Fruit fly (Drosophila melanogaster) whole organism, embryonic: ENCODE results near the gene wrd.

ENCODE experiments used
- Bdp1 ChIP-seq: fragments of 200-800 bp; sonication (Bioruptor generic); optimal IDR thresholded peaks from 3 replicates; lab custom pipeline; 2016; ENCODE audit warnings: missing biosample characterization, missing genetic modification characterization
- CG11456 ChIP-seq: fragments of 200-800 bp; sonication (Bioruptor generic); IDR thresholded peaks from 3 replicates; pipeline ENCODE4 v1.3.6; 2022; ENCODE audit warnings: missing biosample characterization, missing genetic modification characterization
- CG12104 ChIP-seq: fragments of 200-800 bp; sonication (Bioruptor generic); optimal IDR thresholded peaks from 3 replicates; lab custom pipeline; 2016; ENCODE audit warnings: missing biosample characterization, missing genetic modification characterization
- CG13624 ChIP-seq: fragments of 200-800 bp; sonication (Bioruptor generic); optimal IDR thresholded peaks from 2 replicates; lab custom pipeline; 2016; ENCODE audit warnings: missing biosample characterization, missing genetic modification characterization
- CG13894 ChIP-seq: fragments of 200-800 bp; sonication (Bioruptor generic); optimal IDR thresholded peaks from 3 replicates; lab custom pipeline; 2018; ENCODE audit warnings: missing biosample characterization, mild to moderate bottlenecking, missing genetic modification characterization, moderate library complexity
- CG14667 ChIP-seq: fragments of 200-800 bp; sonication (Bioruptor generic); IDR thresholded peaks from 2 replicates; pipeline ENCODE4 v1.3.6; 2022; ENCODE audit warnings: missing biosample characterization, missing genetic modification characterization
- CG14965 ChIP-seq: fragments of 200-800 bp; sonication (Bioruptor generic); optimal IDR thresholded peaks from 2 replicates; lab custom pipeline; 2016; ENCODE audit warnings: missing biosample characterization, missing genetic modification characterization, borderline replicate concordance
- CG17361 ChIP-seq: fragments of 200-800 bp; sonication (Bioruptor generic); IDR thresholded peaks from 3 replicates; pipeline ENCODE4 v1.3.6; 2022; ENCODE audit warnings: missing biosample characterization, missing genetic modification characterization
- CG17612 ChIP-seq: fragments of 200-800 bp; sonication (Bioruptor generic); IDR thresholded peaks from 2 replicates; pipeline ENCODE4 v1.3.6; 2022; ENCODE audit warnings: missing biosample characterization, missing genetic modification characterization
- CG17802 ChIP-seq: fragments of 200-800 bp; sonication (Bioruptor generic); optimal IDR thresholded peaks from 2 replicates; lab custom pipeline; 2018; ENCODE audit warnings: missing biosample characterization, mild to moderate bottlenecking, missing genetic modification characterization, moderate library complexity
- CG18476 ChIP-seq: fragments of 200-800 bp; sonication (Bioruptor generic); optimal IDR thresholded peaks from 2 replicates; lab custom pipeline; 2016; ENCODE audit warnings: missing biosample characterization, mild to moderate bottlenecking, missing genetic modification characterization
- CG18764 ChIP-seq: fragments of 200-800 bp; sonication (Bioruptor generic); optimal IDR thresholded peaks from 3 replicates; lab custom pipeline; 2016; ENCODE audit warnings: missing biosample characterization, missing genetic modification characterization
- CG2202 ChIP-seq: fragments of 200-800 bp; sonication (Bioruptor generic); optimal IDR thresholded peaks from 2 replicates; lab custom pipeline; 2018; ENCODE audit warnings: missing biosample characterization, mild to moderate bottlenecking, missing genetic modification characterization
- CG4282 ChIP-seq: fragments of 200-800 bp; sonication (Bioruptor generic); optimal IDR thresholded peaks from 2 replicates; lab custom pipeline; 2016; ENCODE audit warnings: missing biosample characterization, missing genetic modification characterization
- CG4617 ChIP-seq: fragments of 200-800 bp; sonication (Bioruptor generic); optimal IDR thresholded peaks from 3 replicates; lab custom pipeline; 2016; ENCODE audit warnings: missing biosample characterization, missing genetic modification characterization, borderline replicate concordance
- CG6765 ChIP-seq: fragments of 200-800 bp; sonication (Bioruptor generic); optimal IDR thresholded peaks from 3 replicates; lab custom pipeline; 2017; ENCODE audit warnings: missing biosample characterization, mild to moderate bottlenecking, missing genetic modification characterization
- CG7271 ChIP-seq: fragments of 200-800 bp; sonication (Bioruptor generic); optimal IDR thresholded peaks from 2 replicates; lab custom pipeline; 2018; ENCODE audit warnings: missing biosample characterization, mild to moderate bottlenecking, missing genetic modification characterization, moderate library complexity
- CG8765 ChIP-seq: fragments of 200-800 bp; sonication (Bioruptor generic); IDR thresholded peaks from 2 replicates; pipeline ENCODE4 v1.3.6; 2022; ENCODE audit warnings: missing biosample characterization, missing genetic modification characterization
- CG9437 ChIP-seq: fragments of 200-800 bp; sonication (Bioruptor generic); optimal IDR thresholded peaks from 2 replicates; lab custom pipeline; 2018; ENCODE audit warnings: missing biosample characterization, mild to moderate bottlenecking, missing genetic modification characterization
- Dbx ChIP-seq: fragments of 200-800 bp; sonication (Bioruptor generic); IDR thresholded peaks from 3 replicates; pipeline ENCODE4 v1.3.6; 2022; ENCODE audit warnings: missing biosample characterization, missing genetic modification characterization
- Dref ChIP-seq: fragments of 200-800 bp; sonication (Bioruptor generic); IDR thresholded peaks from 2 replicates; pipeline ENCODE4 v1.3.6; 2022; ENCODE audit warnings: missing biosample characterization, missing genetic modification characterization
- Gug ChIP-seq: fragments of 200-800 bp; sonication (Bioruptor generic); IDR thresholded peaks from 4 replicates; pipeline ENCODE4 v1.3.6; 2022; ENCODE audit warnings: missing biosample characterization, missing genetic modification characterization
- Hmr ChIP-seq: fragments of 200-800 bp; sonication (Bioruptor generic); optimal IDR thresholded peaks from 3 replicates; lab custom pipeline; 2017; ENCODE audit warnings: mild to moderate bottlenecking, missing biosample characterization, missing genetic modification reagents, missing genetic modification characterization
- Hmx ChIP-seq: fragments of 200-800 bp; sonication (Bioruptor generic); optimal IDR thresholded peaks from 2 replicates; lab custom pipeline; 2016; ENCODE audit warnings: missing biosample characterization, missing genetic modification characterization
- Max ChIP-seq: fragments of 200-800 bp; sonication (Bioruptor generic); optimal IDR thresholded peaks from 2 replicates; lab custom pipeline; 2016; ENCODE audit warnings: missing biosample characterization, mild to moderate bottlenecking, missing genetic modification characterization
- Nf-YC ChIP-seq: fragments of 200-800 bp; optimal IDR thresholded peaks from 3 replicates; lab custom pipeline; 2019; ENCODE audit warnings: missing biosample characterization, mild to moderate bottlenecking, missing genetic modification characterization, moderate library complexity
- Optix ChIP-seq: fragments of 200-800 bp; sonication (Bioruptor generic); IDR thresholded peaks from 3 replicates; pipeline ENCODE4 v1.3.6; 2022; ENCODE audit warnings: missing biosample characterization, missing genetic modification characterization
- Rx ChIP-seq: fragments of 200-800 bp; sonication (Bioruptor generic); IDR thresholded peaks from 2 replicates; pipeline ENCODE4 v1.3.6; 2022; ENCODE audit warnings: missing biosample characterization, missing genetic modification characterization
- Trl ChIP-seq, 3 experiments: fragments of >200 bp in 2 of 3; fragments of 200-800 bp in 1 of 3; sonication (Bioruptor generic) in 1 of 3; optimal IDR thresholded peaks; 2 replicates in 1 of 3; 3 replicates in 2 of 3; lab custom pipeline; 2016 to 2017; ENCODE audit warnings: missing biosample characterization in 1 of 3, missing genetic modification characterization in 1 of 3
- YL-1 ChIP-seq: fragments of 200-800 bp; sonication (Bioruptor generic); optimal IDR thresholded peaks from 3 replicates; lab custom pipeline; 2017; ENCODE audit warnings: missing biosample characterization, mild to moderate bottlenecking, missing genetic modification characterization
- al ChIP-seq: fragments of 200-800 bp; sonication (Bioruptor generic); IDR thresholded peaks from 2 replicates; pipeline ENCODE4 v1.3.6; 2022; ENCODE audit warnings: missing biosample characterization, missing genetic modification characterization
- amos ChIP-seq: fragments of 200-800 bp; sonication (Bioruptor generic); IDR thresholded peaks from 2 replicates; pipeline ENCODE4 v1.3.6; 2022; ENCODE audit warnings: missing biosample characterization, missing genetic modification characterization; ENCODE audit not compliant: partially characterized antibody
- ato ChIP-seq: fragments of 200-800 bp; sonication (Bioruptor generic); IDR thresholded peaks from 2 replicates; pipeline ENCODE4 v1.3.6; 2022; ENCODE audit warnings: missing biosample characterization, missing genetic modification characterization; ENCODE audit not compliant: partially characterized antibody
- chm ChIP-seq: fragments of 200-800 bp; sonication (Bioruptor generic); IDR thresholded peaks from 2 replicates; pipeline ENCODE4 v1.3.6; 2022; ENCODE audit warnings: missing biosample characterization, missing genetic modification characterization
- crp ChIP-seq, 2 experiments: fragments of 200-800 bp; sonication (Bioruptor generic); optimal IDR thresholded peaks; 2 replicates in 1 of 2; 3 replicates in 1 of 2; lab custom pipeline; 2017; ENCODE audit warnings: missing biosample characterization in 2 of 2, missing genetic modification characterization in 2 of 2, mild to moderate bottlenecking in 1 of 2, moderate library complexity in 1 of 2
- esg ChIP-seq: fragments of 200-800 bp; sonication (Bioruptor generic); conservative IDR thresholded peaks from 2 replicates; pipeline ENCODE4 v1.3.6; 2022; ENCODE audit warnings: missing biosample characterization, missing genetic modification characterization
- gem ChIP-seq: fragments of 200-800 bp; sonication (Bioruptor generic); optimal IDR thresholded peaks from 2 replicates; lab custom pipeline; 2019; ENCODE audit warnings: missing biosample characterization, mild to moderate bottlenecking, missing genetic modification characterization, moderate library complexity
- grn ChIP-seq: fragments of 200-800 bp; sonication (Bioruptor generic); optimal IDR thresholded peaks from 3 replicates; lab custom pipeline; 2017; ENCODE audit warnings: missing biosample characterization, missing genetic modification characterization
- ham ChIP-seq: fragments of 200-800 bp; sonication (Bioruptor generic); IDR thresholded peaks from 2 replicates; pipeline ENCODE4 v1.3.6; 2022; ENCODE audit warnings: missing biosample characterization, missing genetic modification characterization
- hkb ChIP-seq, 2 experiments: fragments of 200-800 bp in 1 of 2; fragments of >200 bp in 1 of 2; sonication (Bioruptor generic) in 1 of 2; IDR thresholded peaks in 1 of 2; optimal IDR thresholded peaks in 1 of 2; 2 replicates each; pipeline versions ENCODE4 v1.3.6 to Lab custom; 2017 to 2022; ENCODE audit warnings: missing biosample characterization in 1 of 2, missing genetic modification characterization in 1 of 2
- kah ChIP-seq: fragments of 200-800 bp; sonication (Bioruptor generic); optimal IDR thresholded peaks from 2 replicates; lab custom pipeline; 2018; ENCODE audit warnings: missing biosample characterization, mild to moderate bottlenecking, missing genetic modification characterization
- nerfin-1 ChIP-seq: fragments of 200-800 bp; sonication (Bioruptor generic); optimal IDR thresholded peaks from 3 replicates; lab custom pipeline; 2019; ENCODE audit warnings: missing biosample characterization, mild to moderate bottlenecking, missing genetic modification characterization, moderate library complexity
- otp ChIP-seq: fragments of 200-800 bp; sonication (Bioruptor generic); IDR thresholded peaks from 3 replicates; pipeline ENCODE4, ENCODE4 v1.3.6; 2022; ENCODE audit warnings: missing biosample characterization, missing genetic modification characterization
- pros ChIP-seq: fragments of 200-800 bp; sonication (Bioruptor generic); optimal IDR thresholded peaks from 3 replicates; lab custom pipeline; 2019; ENCODE audit warnings: missing biosample characterization, mild to moderate bottlenecking, missing genetic modification characterization, moderate library complexity
- ranshi ChIP-seq: fragments of 200-800 bp; sonication (Bioruptor generic); IDR thresholded peaks from 2 replicates; pipeline ENCODE4 v1.3.6; 2022; ENCODE audit warnings: missing biosample characterization, missing genetic modification characterization
- row ChIP-seq: fragments of 200-800 bp; sonication (Bioruptor generic); IDR thresholded peaks from 3 replicates; pipeline ENCODE4 v1.3.6; 2022; ENCODE audit warnings: missing biosample characterization, missing genetic modification characterization
- sens ChIP-seq: fragments of 200-800 bp; sonication (Bioruptor generic); peaks from one replicate; lab custom pipeline; 2016; ENCODE audit warnings: missing biosample characterization, missing genetic modification characterization
- shn ChIP-seq: fragments of 200-800 bp; sonication (Bioruptor generic); optimal IDR thresholded peaks from 3 replicates; lab custom pipeline; 2016; ENCODE audit warnings: missing biosample characterization, missing genetic modification characterization
- sisA ChIP-seq: fragments of 200-800 bp; sonication (Bioruptor generic); IDR thresholded peaks from 2 replicates; pipeline ENCODE4 v1.3.6; 2022; ENCODE audit warnings: missing biosample characterization, missing genetic modification characterization
- sqz ChIP-seq: fragments of 200-800 bp; sonication (Bioruptor generic); optimal IDR thresholded peaks from 3 replicates; lab custom pipeline; 2018; ENCODE audit warnings: missing biosample characterization, mild to moderate bottlenecking, missing genetic modification characterization

The wrd gene

dm6 chr3R:18223434-18223833, 55.9 kb downstream of the wrd start, which contains the start of the genes mTerf5 and Non3 (continued):
- TF ChIP-seq shn (GFP tag; lab: Kevin White, UChicago) (peak; percentile 18), CG6765 (no peak), sqz (GFP tag; lab: Kevin White, UChicago) (no peak), row (GFP tag; lab: Robert Waterston, UW) (peak; percentile 89), ranshi (GFP tag; lab: Robert Waterston, UW) (0 out of 2 replicates have a peak, but pooled peaks have one; percentile 40), CG2202 (tag; lab: Kevin White, UChicago) (peak; percentile 31), CG14965 (GFP tag; lab: Kevin White, UChicago) (no peak), YL-1 (peak; percentile 50), esg (GFP tag; lab: Robert Waterston, UW) (peak; percentile 55), sens (peak; percentile 83), gem (tag; lab: Kevin White, UChicago) (peak; percentile 80), CG17802 (tag; lab: Kevin White, UChicago) (no peak), Trl (optimal IDR thresholded peaks at IDR 0.05; lab: Kevin White, UChicago) (no peak), Trl (GFP tag; optimal IDR thresholded peaks at IDR 0.05; lab: Kevin White, UChicago) (no peak), Gug (GFP tag; lab: Robert Waterston, UW) (peak; percentile 56; the same call in 2 of the 4 replicates), CG14667 (GFP tag; lab: Robert Waterston, UW) (no peak), CG17612 (GFP tag; lab: Robert Waterston, UW) (no peak), kah (GFP tag; lab: Kevin White, UChicago) (peak; percentile 71), CG18764 (GFP tag; lab: Kevin White, UChicago) (peak; percentile 47), CG9437 (GFP tag; lab: Kevin White, UChicago) (peak; percentile 86), hkb (optimal IDR thresholded peaks at IDR 0.05; lab: Kevin White, UChicago) (no peak), hkb (GFP tag; IDR thresholded peaks at IDR 0.05; lab: Robert Waterston, UW) (peak; percentile 66), CG18476 (GFP tag; lab: Kevin White, UChicago) (peak; percentile 10), CG13624 (no peak), Optix (GFP tag; lab: Robert Waterston, UW) (peak; percentile 37; the same call in 1 of the 3 replicates), CG13894 (peak; percentile 47), CG17361 (peak; percentile 58; the same call in 2 of the 3 replicates), ato (GFP tag; lab: Robert Waterston, UW) (peak; percentile 45; the same call in 1 of the 2 replicates), CG11456 (peak; percentile 38; the same call in 1 of the 3 replicates), Hmx (no peak), Rx (GFP tag; lab: Robert Waterston, UW) (no peak), CG4617 (peak; percentile 61), Dref (GFP tag; lab: Robert Waterston, UW) (peak; percentile 77), CG8765 (GFP tag; lab: Robert Waterston, UW) (peak; percentile 31; the same call in 1 of the 2 replicates), otp (GFP tag; lab: Robert Waterston, UW) (no peak), al (0 out of 2 replicates have a peak, but pooled peaks have one; percentile 22), CG7271 (peak; percentile 44), crp (GFP tag; optimal IDR thresholded peaks at IDR 0.05; lab: Kevin White, UChicago) (peak in 1 of 2 experiments; percentile 24), Bdp1 (GFP tag; lab: Kevin White, UChicago) (peak; percentile 12), CG4282 (GFP tag; lab: Kevin White, UChicago) (no peak), sisA (GFP tag; lab: Robert Waterston, UW) (peak; percentile 29; the same call in 1 of the 2 replicates), chm (GFP tag; lab: Robert Waterston, UW) (no peak), amos (GFP tag; lab: Robert Waterston, UW) (peak; percentile 84), Dbx (GFP tag; lab: Robert Waterston, UW) (peak; percentile 59; the same call in 2 of the 3 replicates), Hmr (GFP tag; lab: Kevin White, UChicago) (peak; percentile 60), grn (no peak), Max (GFP tag; lab: Kevin White, UChicago) (peak; percentile 82), pros (GFP tag; lab: Kevin White, UChicago) (no peak), ham (GFP tag; lab: Robert Waterston, UW) (no peak), CG12104 (GFP tag; lab: Kevin White, UChicago) (no peak), Nf-YC (peak; percentile 65), nerfin-1 (peak; percentile 77)
